Worm (Caenorhabditis elegans) whole organism, early embryonic: ENCODE measurements around the gene unc-7.

Experiments
- B0310.2 ChIP-seq: sonication (generic microtip); optimal IDR thresholded peaks from 2 replicates; lab custom pipeline; 2016; ENCODE audit warnings: mild to moderate bottlenecking, missing genetic modification characterization, missing compliant biosample characterization
- F13C5.2 ChIP-seq: sonication (generic microtip); optimal IDR thresholded peaks from 2 replicates; lab custom pipeline; 2017; ENCODE audit warnings: mild to moderate bottlenecking, missing genetic modification characterization, inconsistent platforms, missing compliant biosample characterization
- aly-1 ChIP-seq: sonication (generic microtip); optimal IDR thresholded peaks from 2 replicates; lab custom pipeline; 2016; ENCODE audit warnings: missing genetic modification characterization, missing compliant biosample characterization
- ama-1 ChIP-seq: fragments of 150-350 bp; optimal IDR thresholded peaks from 2 replicates; lab custom pipeline; 2014
- ceh-13 ChIP-seq: fragments of 200-800 bp; sonication (Bioruptor generic); optimal IDR thresholded peaks from 2 replicates; lab custom pipeline; 2018; ENCODE audit warnings: mild to moderate bottlenecking, missing genetic modification characterization, missing compliant biosample characterization
- ceh-36 ChIP-seq: sonication (generic microtip); optimal IDR thresholded peaks from 2 replicates; lab custom pipeline; 2016; ENCODE audit warnings: missing genetic modification characterization, inconsistent platforms, missing compliant biosample characterization
- ets-7 ChIP-seq: sonication (generic microtip); optimal IDR thresholded peaks from 2 replicates; lab custom pipeline; 2016; ENCODE audit warnings: missing genotype, missing genetic modification characterization, missing compliant biosample characterization
- flt-1 ChIP-seq: fragments of 200-800 bp; sonication (Bioruptor generic); IDR thresholded peaks from 2 replicates; pipeline ENCODE4 v1.3.6; 2022; ENCODE audit warnings: missing genetic modification characterization, missing compliant biosample characterization
- hmbx-1 ChIP-seq: sonication (generic microtip); optimal IDR thresholded peaks from 2 replicates; lab custom pipeline; 2016; ENCODE audit warnings: mild to moderate bottlenecking, missing genetic modification characterization, missing compliant biosample characterization
- hmg-4 ChIP-seq: fragments of 200-800 bp; sonication (Bioruptor generic); optimal IDR thresholded peaks from 2 replicates; lab custom pipeline; 2018; ENCODE audit warnings: mild to moderate bottlenecking, missing genetic modification characterization, missing compliant biosample characterization
- hnd-1 ChIP-seq: sonication (generic microtip); optimal IDR thresholded peaks from 2 replicates; lab custom pipeline; 2016; ENCODE audit warnings: missing genetic modification characterization, missing compliant biosample characterization
- pes-1 ChIP-seq: fragments of 200-800 bp; sonication (Bioruptor generic); IDR thresholded peaks from 2 replicates; pipeline ENCODE4 v1.3.6; 2022; ENCODE audit warnings: missing genetic modification reagents, missing genetic modification characterization, missing compliant biosample characterization
- scrt-1 ChIP-seq: fragments of 200-800 bp; sonication (Bioruptor generic); IDR thresholded peaks from 2 replicates; pipeline ENCODE4 v1.3.6; 2022; ENCODE audit warnings: missing genetic modification characterization, missing compliant biosample characterization
- sea-1 ChIP-seq: fragments of 200-800 bp; sonication (Bioruptor generic); conservative IDR thresholded peaks from 2 replicates; pipeline ENCODE4 v1.3.6; 2022; ENCODE audit warnings: missing genetic modification characterization, missing compliant biosample characterization
- tbx-11 ChIP-seq: fragments of 200-800 bp; sonication (Bioruptor generic); IDR thresholded peaks from 2 replicates; pipeline ENCODE4 v1.3.6; 2022; ENCODE audit warnings: missing genetic modification characterization, missing compliant biosample characterization
- tbx-37 ChIP-seq: fragments of 200-800 bp; sonication (Bioruptor generic); conservative IDR thresholded peaks from 2 replicates; pipeline ENCODE4 v1.3.6; 2022; ENCODE audit warnings: missing genetic modification reagents, missing genetic modification characterization, missing compliant biosample characterization
- tra-4 ChIP-seq: sonication (generic microtip); optimal IDR thresholded peaks from 2 replicates; lab custom pipeline; 2017; ENCODE audit warnings: missing genetic modification characterization, missing compliant biosample characterization

unc-7 gene

ce11 chrX:15127338-15127737 lies 20.2 kb downstream of the unc-7 start:
- TF ChIP-seq pes-1 (GFP tag; lab: Robert Waterston, UW) (no peak), scrt-1 (GFP tag; lab: Robert Waterston, UW) (no peak), B0310.2 (tag; lab: Kevin White, UChicago) (no peak), hmbx-1 (tag; lab: Kevin White, UChicago) (no peak), aly-1 (no peak), hnd-1 (tag; lab: Kevin White, UChicago) (no peak), tra-4 (tag; lab: Kevin White, UChicago) (no peak), ceh-36 (tag; lab: Kevin White, UChicago) (no peak), tbx-11 (GFP tag; lab: Robert Waterston, UW) (no peak), hmg-4 (GFP tag; lab: Kevin White, UChicago) (no peak), flt-1 (GFP tag; lab: Robert Waterston, UW) (no peak), sea-1 (GFP tag; lab: Robert Waterston, UW) (no peak), ceh-13 (GFP tag; lab: Kevin White, UChicago) (no peak), ets-7 (tag; lab: Kevin White, UChicago) (no peak), tbx-37 (GFP tag; lab: Robert Waterston, UW) (no peak), F13C5.2 (tag; lab: Kevin White, UChicago) (no peak), ama-1 (no peak)

ce11 chrX:15126736-15127135 lies 20.8 kb downstream of the unc-7 start:
- TF ChIP-seq flt-1 (GFP tag; lab: Robert Waterston, UW) (no peak), ama-1 (no peak), pes-1 (GFP tag; lab: Robert Waterston, UW) (no peak)

ce11 chrX:15125138-15125537 lies 22.4 kb downstream of the unc-7 start:
- TF ChIP-seq hnd-1 (tag; lab: Kevin White, UChicago) (no peak), tbx-11 (GFP tag; lab: Robert Waterston, UW) (no peak), scrt-1 (GFP tag; lab: Robert Waterston, UW) (no peak), ceh-13 (GFP tag; lab: Kevin White, UChicago) (no peak), tra-4 (tag; lab: Kevin White, UChicago) (no peak), aly-1 (no peak), ama-1 (no peak), tbx-37 (GFP tag; lab: Robert Waterston, UW) (no peak)

DNA sequence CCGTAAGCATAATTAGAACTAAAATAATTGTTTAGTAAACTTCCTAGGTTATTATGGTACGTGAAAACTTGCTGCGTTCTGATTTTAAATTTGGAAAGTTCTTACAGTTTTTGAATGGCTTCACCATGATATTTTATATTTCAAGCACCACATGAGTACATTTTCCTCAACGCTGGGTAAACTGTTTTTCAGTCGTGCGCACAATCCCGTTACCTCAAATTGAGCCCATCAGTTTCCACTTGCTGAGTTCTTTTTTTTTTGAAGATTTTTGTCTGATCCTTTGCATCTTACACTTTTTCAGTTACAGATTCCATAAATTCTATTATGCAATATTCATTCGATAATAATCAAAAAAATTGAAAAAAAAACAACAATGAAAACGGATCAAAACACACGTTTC lies 27.0 kb downstream of the unc-7 start:
- TF ChIP-seq tbx-11 (GFP tag; lab: Robert Waterston, UW): no peak
- TF ChIP-seq tra-4 (tag; lab: Kevin White, UChicago): no peak
- TF ChIP-seq flt-1 (GFP tag; lab: Robert Waterston, UW): no peak
- TF ChIP-seq scrt-1 (GFP tag; lab: Robert Waterston, UW): no peak
- no peak for TF ChIP-seq hmg-4 (GFP tag; lab: Kevin White, UChicago)
- no peak for TF ChIP-seq F13C5.2 (tag; lab: Kevin White, UChicago)
- no peak for TF ChIP-seq pes-1 (GFP tag; lab: Robert Waterston, UW)
- TF ChIP-seq hnd-1 (tag; lab: Kevin White, UChicago): no peak
- no peak for TF ChIP-seq B0310.2 (tag; lab: Kevin White, UChicago)
- no peak for TF ChIP-seq ceh-13 (GFP tag; lab: Kevin White, UChicago)
- TF ChIP-seq aly-1: no peak

- no peak for TF ChIP-seq F13C5.2 (tag; lab: Kevin White, UChicago)
Measured at ce11 chrX:15116514-15116913, 31.0 kb downstream of the unc-7 start, which contains the start of gene R07D5.2. Gene R07D5.2, minus strand, starts transcription at chrX:15116614.

DNA sequence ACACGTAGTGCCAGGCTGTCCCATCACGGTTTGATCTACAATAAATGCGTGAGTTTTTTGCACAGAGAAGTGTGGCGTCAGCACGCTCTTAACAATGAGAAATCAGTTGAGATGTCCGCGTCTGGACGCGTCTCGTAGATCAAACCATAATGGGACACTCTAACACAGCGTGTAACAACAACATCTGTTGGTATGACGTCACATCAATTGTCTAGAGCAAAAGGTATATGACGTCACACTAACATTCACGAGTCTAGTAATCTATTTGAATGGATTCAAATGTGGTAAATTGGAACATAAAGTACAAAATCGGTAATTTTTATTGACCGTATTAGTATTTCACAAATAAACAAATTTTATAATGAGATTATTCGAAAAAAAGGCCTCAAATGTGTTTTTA lies 31.8 kb downstream of the unc-7 start:
- TF ChIP-seq hmg-4 (GFP tag; lab: Kevin White, UChicago): no peak
- TF ChIP-seq ets-7 (tag; lab: Kevin White, UChicago): no peak
- TF ChIP-seq ceh-36 (tag; lab: Kevin White, UChicago): no peak
- no peak for TF ChIP-seq F13C5.2 (tag; lab: Kevin White, UChicago)
- no peak for TF ChIP-seq sea-1 (GFP tag; lab: Robert Waterston, UW)
- TF ChIP-seq hmbx-1 (tag; lab: Kevin White, UChicago): no peak
- no peak for TF ChIP-seq tra-4 (tag; lab: Kevin White, UChicago)
- TF ChIP-seq ceh-13 (GFP tag; lab: Kevin White, UChicago): no peak
- no peak for TF ChIP-seq ama-1
- no peak for TF ChIP-seq hnd-1 (tag; lab: Kevin White, UChicago)
- no peak for TF ChIP-seq tbx-11 (GFP tag; lab: Robert Waterston, UW)
- TF ChIP-seq aly-1: no peak
- no peak for TF ChIP-seq scrt-1 (GFP tag; lab: Robert Waterston, UW)
- TF ChIP-seq pes-1 (GFP tag; lab: Robert Waterston, UW): no peak
- no peak for TF ChIP-seq B0310.2 (tag; lab: Kevin White, UChicago)
- TF ChIP-seq tbx-37 (GFP tag; lab: Robert Waterston, UW): no peak
- TF ChIP-seq flt-1 (GFP tag; lab: Robert Waterston, UW): no peak

DNA sequence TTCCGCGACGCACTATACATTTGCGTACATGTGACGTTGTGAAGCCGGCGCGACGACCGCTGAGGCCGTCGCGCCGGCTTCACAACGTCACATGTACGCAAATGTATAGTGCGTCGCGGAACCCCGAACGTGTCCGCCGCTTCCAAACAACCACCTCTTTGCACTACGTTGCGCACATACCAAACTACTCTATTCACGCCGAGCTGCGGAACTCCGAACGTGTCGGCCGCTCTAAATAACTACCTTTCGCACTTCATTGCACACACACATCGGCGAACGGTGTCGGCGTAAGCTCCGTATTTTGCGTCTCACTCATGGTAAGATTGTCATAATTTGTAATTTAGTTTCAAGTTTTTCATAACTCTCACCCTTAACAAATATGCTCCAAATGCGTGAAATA lies 35.4 kb downstream of the unc-7 start:
- no peak for TF ChIP-seq ama-1

DNA sequence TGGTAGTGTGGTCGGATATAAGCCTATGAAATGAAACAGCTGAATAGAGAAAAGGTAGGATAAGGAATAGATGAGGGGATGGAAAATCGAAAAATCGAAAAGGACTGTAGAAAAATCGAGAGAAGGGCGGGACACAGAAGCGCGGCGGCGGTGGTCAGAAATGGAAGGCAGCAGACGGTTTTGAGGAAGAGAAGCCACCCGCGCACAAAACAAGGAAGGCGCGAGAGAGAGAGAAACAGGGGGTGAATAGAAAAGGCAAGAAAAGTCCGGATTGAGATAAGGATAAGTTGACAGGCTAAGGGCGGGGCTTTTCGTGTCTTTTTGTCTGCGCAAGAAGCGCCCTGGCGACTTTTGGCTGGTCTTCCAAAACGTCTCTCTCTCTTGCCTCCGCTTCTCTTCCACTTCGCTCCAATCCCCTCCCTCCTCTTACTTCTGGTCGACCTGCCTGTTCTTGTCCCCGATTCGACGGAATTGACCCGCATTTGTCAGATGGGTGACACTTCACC lies 39.7 kb downstream of the unc-7 start, which contains the start of gene mlt-9:
Gene mlt-9 (minus strand): TSS at position 51 of the 506 bp plus-strand sequence.
- TF ChIP-seq tra-4 (tag; lab: Kevin White, UChicago): no peak
- peak; percentile 20 for TF ChIP-seq aly-1
